Fruit fly (Drosophila melanogaster) whole organism, embryonic: Measurements from ENCODE around the gene Fas1.

Experiments
- Bgb ChIP-seq: fragments of 200-800 bp; sonication (Bioruptor generic); IDR thresholded peaks from 2 replicates; pipeline ENCODE4 v1.3.6; 2022; ENCODE audit warnings: missing biosample characterization, missing genetic modification characterization; ENCODE audit not compliant: partially characterized antibody
- Blimp-1 ChIP-seq: fragments of 200-800 bp; sonication (Bioruptor generic); optimal IDR thresholded peaks from 3 replicates; lab custom pipeline; 2018; ENCODE audit warnings: missing biosample characterization, missing genetic modification characterization, mild to moderate bottlenecking, moderate library complexity, missing genetic modification reagents
- CG11696 ChIP-seq: fragments of 200-800 bp; sonication (Bioruptor generic); IDR thresholded peaks from 2 replicates; pipeline ENCODE4 v1.3.6; 2022; ENCODE audit warnings: missing biosample characterization, missing genetic modification characterization
- CG15073 ChIP-seq: fragments of 200-800 bp; sonication (Bioruptor generic); optimal IDR thresholded peaks from 2 replicates; lab custom pipeline; 2016; ENCODE audit warnings: missing biosample characterization, missing genetic modification characterization
- CG15601 ChIP-seq: fragments of 200-800 bp; sonication (Bioruptor generic); optimal IDR thresholded peaks from 3 replicates; lab custom pipeline; 2019; ENCODE audit warnings: missing biosample characterization, mild to moderate bottlenecking, missing genetic modification characterization, moderate library complexity
- CG17802 ChIP-seq: fragments of 200-800 bp; sonication (Bioruptor generic); optimal IDR thresholded peaks from 2 replicates; lab custom pipeline; 2018; ENCODE audit warnings: missing biosample characterization, mild to moderate bottlenecking, missing genetic modification characterization, moderate library complexity
- CG18262 ChIP-seq: fragments of 200-800 bp; optimal IDR thresholded peaks from 3 replicates; lab custom pipeline; 2019; ENCODE audit warnings: missing biosample characterization, mild to moderate bottlenecking, missing genetic modification characterization, moderate library complexity
- CG34376 ChIP-seq: fragments of 200-800 bp; sonication (Bioruptor generic); optimal IDR thresholded peaks from 2 replicates; lab custom pipeline; 2018; ENCODE audit warnings: missing biosample characterization, mild to moderate bottlenecking, missing genetic modification characterization
- CG42726 ChIP-seq: fragments of 200-800 bp; sonication (Bioruptor generic); IDR thresholded peaks from 2 replicates; pipeline ENCODE4 v1.3.6; 2022; ENCODE audit warnings: missing biosample characterization, missing genetic modification characterization; ENCODE audit not compliant: partially characterized antibody
- CG4360 ChIP-seq: fragments of 200-800 bp; sonication (Bioruptor generic); IDR thresholded peaks from 2 replicates; pipeline ENCODE4 v1.3.6; 2022; ENCODE audit warnings: missing biosample characterization, missing genetic modification characterization
- CG6254 ChIP-seq: fragments of 200-800 bp; sonication (Bioruptor generic); optimal IDR thresholded peaks from 3 replicates; lab custom pipeline; 2017; ENCODE audit warnings: mild to moderate bottlenecking, missing biosample characterization, missing genetic modification reagents, missing genetic modification characterization
- CG7745 ChIP-seq: fragments of 200-800 bp; sonication (Bioruptor generic); optimal IDR thresholded peaks from 2 replicates; lab custom pipeline; 2018; ENCODE audit warnings: missing biosample characterization, mild to moderate bottlenecking, missing genetic modification characterization, moderate library complexity
- CG8944 ChIP-seq: fragments of 200-800 bp; sonication (Bioruptor generic); optimal IDR thresholded peaks from 3 replicates; lab custom pipeline; 2016; ENCODE audit warnings: missing biosample characterization, missing genetic modification characterization
- CG9215 ChIP-seq: fragments of 200-800 bp; sonication (Bioruptor generic); IDR thresholded peaks from 2 replicates; pipeline ENCODE4 v1.3.6; 2022; ENCODE audit warnings: missing biosample characterization, missing genetic modification characterization
- CG9876 ChIP-seq: fragments of 200-800 bp; sonication (Bioruptor generic); optimal IDR thresholded peaks from 2 replicates; lab custom pipeline; 2016; ENCODE audit warnings: missing biosample characterization, missing genetic modification characterization
- CG9932 ChIP-seq: fragments of 200-800 bp; sonication (Bioruptor generic); IDR thresholded peaks from 2 replicates; pipeline ENCODE4 v1.3.6; 2022; ENCODE audit warnings: missing biosample characterization, missing genetic modification characterization
- D19A ChIP-seq: fragments of 200-800 bp; optimal IDR thresholded peaks from 3 replicates; lab custom pipeline; 2019; ENCODE audit warnings: missing biosample characterization, mild to moderate bottlenecking, missing genetic modification characterization, moderate library complexity
- Deaf1 ChIP-seq: fragments of 200-800 bp; optimal IDR thresholded peaks from 3 replicates; lab custom pipeline; 2019; ENCODE audit warnings: missing biosample characterization, mild to moderate bottlenecking, missing genetic modification characterization, moderate library complexity
- Dp ChIP-seq: fragments of 200-800 bp; sonication (Bioruptor generic); optimal IDR thresholded peaks from 2 replicates; lab custom pipeline; 2018; ENCODE audit warnings: missing biosample characterization, mild to moderate bottlenecking, missing genetic modification characterization, moderate library complexity
- Ets65A ChIP-seq: fragments of 200-800 bp; sonication (Bioruptor generic); peaks from one replicate; lab custom pipeline; 2016; ENCODE audit warnings: missing biosample characterization, missing genetic modification characterization
- Hmx ChIP-seq: fragments of 200-800 bp; sonication (Bioruptor generic); optimal IDR thresholded peaks from 2 replicates; lab custom pipeline; 2016; ENCODE audit warnings: missing biosample characterization, missing genetic modification characterization
- Hr39 ChIP-seq: fragments of >200 bp; optimal IDR thresholded peaks from 2 replicates; lab custom pipeline; 2017
- Hr78 ChIP-seq, 2 experiments: fragments of 200-800 bp in 1 of 2; fragments of >200 bp in 1 of 2; sonication (Bioruptor generic) in 1 of 2; optimal IDR thresholded peaks; 2 replicates each; lab custom pipeline; 2017 to 2019; ENCODE audit warnings: missing biosample characterization in 2 of 2, missing genetic modification characterization in 2 of 2, mild to moderate bottlenecking in 1 of 2, moderate library complexity in 1 of 2
- PHDP ChIP-seq: fragments of 200-800 bp; sonication (Bioruptor generic); optimal IDR thresholded peaks from 3 replicates; lab custom pipeline; 2018; ENCODE audit warnings: missing biosample characterization, mild to moderate bottlenecking, missing genetic modification characterization, moderate library complexity
- Poxn ChIP-seq: fragments of 200-800 bp; sonication (Bioruptor generic); IDR thresholded peaks from 2 replicates; pipeline ENCODE4 v1.3.6; 2022; ENCODE audit warnings: missing biosample characterization, missing genetic modification characterization
- cato ChIP-seq: fragments of 200-800 bp; sonication (Bioruptor generic); optimal IDR thresholded peaks from 2 replicates; lab custom pipeline; 2016; ENCODE audit warnings: missing biosample characterization, missing genetic modification characterization, borderline replicate concordance
- cwo ChIP-seq: fragments of 200-800 bp; sonication (Bioruptor generic); optimal IDR thresholded peaks from 3 replicates; lab custom pipeline; 2017; ENCODE audit warnings: missing biosample characterization, missing genetic modification characterization, mild to moderate bottlenecking, moderate library complexity, missing genetic modification reagents
- da ChIP-seq: fragments of 200-800 bp; sonication (Bioruptor generic); optimal IDR thresholded peaks from 2 replicates; lab custom pipeline; 2016; ENCODE audit warnings: missing biosample characterization, missing genetic modification characterization
- dmrt99B ChIP-seq: fragments of 200-800 bp; sonication (Bioruptor generic); optimal IDR thresholded peaks from 2 replicates; lab custom pipeline; 2018; ENCODE audit warnings: missing biosample characterization, mild to moderate bottlenecking, missing genetic modification characterization, moderate library complexity
- fd102C ChIP-seq: fragments of 200-800 bp; sonication (Bioruptor generic); optimal IDR thresholded peaks from 2 replicates; lab custom pipeline; 2018; ENCODE audit warnings: missing biosample characterization, mild to moderate bottlenecking, missing genetic modification characterization, moderate library complexity
- ftz-f1 ChIP-seq: fragments of 200-800 bp; sonication (Bioruptor generic); optimal IDR thresholded peaks from 2 replicates; lab custom pipeline; 2016; ENCODE audit warnings: missing biosample characterization, missing genetic modification characterization
- fu2 ChIP-seq: fragments of 200-800 bp; sonication (Bioruptor generic); optimal IDR thresholded peaks from 2 replicates; lab custom pipeline; 2016; ENCODE audit warnings: missing biosample characterization, missing genetic modification characterization
- grn ChIP-seq: fragments of 200-800 bp; sonication (Bioruptor generic); optimal IDR thresholded peaks from 3 replicates; lab custom pipeline; 2017; ENCODE audit warnings: missing biosample characterization, missing genetic modification characterization
- gsb ChIP-seq: fragments of 200-800 bp; sonication (Bioruptor generic); IDR thresholded peaks from 2 replicates; pipeline ENCODE4 v1.3.6; 2022; ENCODE audit warnings: missing biosample characterization, missing genetic modification characterization
- h ChIP-seq: fragments of >200 bp; optimal IDR thresholded peaks from 2 replicates; lab custom pipeline; 2017
- hkb ChIP-seq, 2 experiments: fragments of 200-800 bp in 1 of 2; fragments of >200 bp in 1 of 2; sonication (Bioruptor generic) in 1 of 2; IDR thresholded peaks in 1 of 2; optimal IDR thresholded peaks in 1 of 2; 2 replicates each; pipeline versions ENCODE4 v1.3.6 to Lab custom; 2017 to 2022; ENCODE audit warnings: missing biosample characterization in 1 of 2, missing genetic modification characterization in 1 of 2
- lov ChIP-seq, 2 experiments: fragments of 200-800 bp in 1 of 2; fragments of >200 bp in 1 of 2; sonication (Bioruptor generic) in 1 of 2; IDR thresholded peaks in 1 of 2; optimal IDR thresholded peaks in 1 of 2; 2 replicates in 1 of 2; 3 replicates in 1 of 2; pipeline versions ENCODE4 v1.3.6 to Lab custom; 2017 to 2022; ENCODE audit warnings: missing biosample characterization in 1 of 2, missing genetic modification characterization in 1 of 2
- onecut ChIP-seq: fragments of 200-800 bp; sonication (Bioruptor generic); IDR thresholded peaks from 2 replicates; pipeline ENCODE4 v1.3.6; 2022; ENCODE audit warnings: missing biosample characterization, missing genetic modification characterization
- prd ChIP-seq, 3 experiments: fragments of >200 bp in 2 of 3; fragments of 200-800 bp in 1 of 3; sonication (Bioruptor generic) in 1 of 3; optimal IDR thresholded peaks in 2 of 3; IDR thresholded peaks in 1 of 3; 2 replicates in 2 of 3; 3 replicates in 1 of 3; pipeline versions ENCODE4 v1.3.6 to Lab custom; 2017 to 2022; ENCODE audit warnings: missing biosample characterization in 1 of 3, missing genetic modification characterization in 1 of 3
- pum ChIP-seq: fragments of 200-800 bp; sonication (Bioruptor generic); optimal IDR thresholded peaks from 2 replicates; lab custom pipeline; 2016; ENCODE audit warnings: missing biosample characterization, missing genetic modification characterization
- sqz ChIP-seq: fragments of 200-800 bp; sonication (Bioruptor generic); optimal IDR thresholded peaks from 3 replicates; lab custom pipeline; 2018; ENCODE audit warnings: missing biosample characterization, mild to moderate bottlenecking, missing genetic modification characterization
- tio ChIP-seq: fragments of 200-800 bp; sonication (Bioruptor generic); optimal IDR thresholded peaks from 2 replicates; lab custom pipeline; 2017; ENCODE audit warnings: missing biosample characterization, missing genetic modification characterization, inconsistent platforms
- usp ChIP-seq: fragments of >200 bp; optimal IDR thresholded peaks from 2 replicates; lab custom pipeline; 2017; ENCODE audit warnings: missing biosample characterization, missing genetic modification characterization
- vfl ChIP-seq: fragments of 200-800 bp; sonication (Bioruptor generic); optimal IDR thresholded peaks from 2 replicates; lab custom pipeline; 2016; ENCODE audit warnings: missing biosample characterization, missing genetic modification characterization
- yki ChIP-seq: fragments of >200 bp; optimal IDR thresholded peaks from 3 replicates; lab custom pipeline; 2018

The Fas1 gene

dm6 chr3R:16594056-16594858 lies 30.8 kb upstream of the Fas1 start, which contains the start of gene CG14892 (continued):
- no peak for TF ChIP-seq vfl (GFP tag; lab: Kevin White, UChicago)
- TF ChIP-seq CG9215 (GFP tag; lab: Robert Waterston, UW) = peak; percentile 22; the same call in 1 of the 2 replicates
- no peak for TF ChIP-seq Bgb (GFP tag; lab: Robert Waterston, UW)
- TF ChIP-seq Hr78 (GFP tag; optimal IDR thresholded peaks at IDR 0.05; lab: Kevin White, UChicago) = no peak
- TF ChIP-seq Poxn = no peak
- no peak for TF ChIP-seq Deaf1 (tag; lab: Kevin White, UChicago)
- no peak for TF ChIP-seq CG7745 (tag; lab: Kevin White, UChicago)
- TF ChIP-seq hkb (optimal IDR thresholded peaks at IDR 0.05; lab: Kevin White, UChicago) = no peak
- TF ChIP-seq hkb (GFP tag; IDR thresholded peaks at IDR 0.05; lab: Robert Waterston, UW) = no peak
- TF ChIP-seq CG15601 (tag; lab: Kevin White, UChicago) = no peak
- no peak for TF ChIP-seq tio (GFP tag; lab: Kevin White, UChicago)
- TF ChIP-seq CG9932 (GFP tag; lab: Robert Waterston, UW) = 0 out of 2 replicates have a peak, but pooled peaks have one; percentile 11
- TF ChIP-seq da (GFP tag; lab: Kevin White, UChicago) = no peak
- TF ChIP-seq yki (lab: Kevin White, UChicago) = no peak
- TF ChIP-seq usp = no peak
- no peak for TF ChIP-seq ftz-f1
- TF ChIP-seq CG4360 (GFP tag; lab: Robert Waterston, UW) = peak; percentile 78
- no peak for TF ChIP-seq PHDP (tag; lab: Kevin White, UChicago)
- no peak for TF ChIP-seq cato (GFP tag; lab: Kevin White, UChicago)
- no peak for TF ChIP-seq CG9876
- TF ChIP-seq fd102C = no peak
- TF ChIP-seq, all 482 proteins: peak for 10

dm6 chr3R:16594961-16595360 lies 30.1 kb upstream of the Fas1 start:
- no peak for TF ChIP-seq Hr39 (lab: Kevin White, UChicago)
- peak; percentile 36 for TF ChIP-seq Ets65A
- TF ChIP-seq h (lab: Kevin White, UChicago) = peak; percentile 66
- peak; percentile 14; the same call in 1 of the 2 replicates for TF ChIP-seq gsb (GFP tag; lab: Robert Waterston, UW)
- no peak for TF ChIP-seq D19A (tag; lab: Kevin White, UChicago)
- TF ChIP-seq CG15073 (GFP tag; lab: Kevin White, UChicago) = peak; percentile 99
- TF ChIP-seq prd (optimal IDR thresholded peaks at IDR 0.05; lab: Kevin White, UChicago) = no peak
- TF ChIP-seq prd (GFP tag; IDR thresholded peaks at IDR 0.05; lab: Robert Waterston, UW) = 0 out of 3 replicates have a peak, but pooled peaks have one; percentile 18
- no peak for TF ChIP-seq sqz (GFP tag; lab: Kevin White, UChicago)
- TF ChIP-seq Dp (GFP tag; lab: Kevin White, UChicago) = no peak
- TF ChIP-seq, all 482 proteins: peak for 5

- TF ChIP-seq CG6254 (GFP tag; lab: Kevin White, UChicago) = no peak
- TF ChIP-seq pum (GFP tag; lab: Kevin White, UChicago) = no peak
- no peak for TF ChIP-seq lov (optimal IDR thresholded peaks at IDR 0.05; lab: Kevin White, UChicago)
- no peak for TF ChIP-seq lov (GFP tag; IDR thresholded peaks at IDR 0.05; lab: Robert Waterston, UW)
Measured at dm6 chr3R:16599647-16600046, 25.4 kb upstream of the Fas1 start.

dm6 chr3R:16600735-16601134 lies 24.3 kb upstream of the Fas1 start:
- TF ChIP-seq grn = peak; percentile 64
- TF ChIP-seq CG8944 (GFP tag; lab: Kevin White, UChicago) = no peak
- TF ChIP-seq cwo (GFP tag; lab: Kevin White, UChicago) = no peak
- TF ChIP-seq CG11696 (GFP tag; lab: Robert Waterston, UW) = no peak
- TF ChIP-seq Blimp-1 (GFP tag; lab: Kevin White, UChicago) = peak; percentile 55
- no peak for TF ChIP-seq CG17802 (tag; lab: Kevin White, UChicago)
- no peak for TF ChIP-seq CG34376 (GFP tag; lab: Kevin White, UChicago)
- TF ChIP-seq Hmx = no peak
- no peak for TF ChIP-seq onecut (GFP tag; lab: Robert Waterston, UW)
- no peak for TF ChIP-seq CG18262
- no peak for TF ChIP-seq CG42726
- no peak for TF ChIP-seq dmrt99B (tag; lab: Kevin White, UChicago)
- TF ChIP-seq fu2 = no peak
